Worm (Caenorhabditis elegans): ENCODE data around the gene ttr-42.

Gene ttr-42

DNA sequence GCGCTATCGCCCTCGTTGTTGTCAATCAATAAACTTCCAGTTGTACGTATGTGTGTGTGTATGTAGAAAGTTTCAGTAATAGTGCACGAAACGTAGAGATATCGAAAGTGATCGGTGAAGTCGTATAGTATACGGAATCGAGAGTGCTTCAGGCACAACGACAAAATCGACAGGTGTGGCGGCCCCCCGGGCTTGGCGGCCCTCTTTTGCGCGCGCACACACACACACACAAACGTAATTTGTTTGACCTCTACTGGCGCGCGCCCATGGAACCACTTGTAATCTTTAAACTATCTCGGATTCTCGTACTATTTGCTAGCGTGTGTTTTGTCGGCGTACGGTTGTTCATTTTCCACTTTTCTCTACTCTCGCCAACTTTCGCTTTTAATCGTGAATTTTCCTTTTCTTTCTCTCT is 14.1 kb downstream of the ttr-42 start:
- TF ChIP-seq flt-1 (GFP tag; IDR thresholded peaks at IDR 0.05) (no peak), cog-1 (tag; optimal IDR thresholded peaks at IDR 0.05) (peak; percentile 56), ztf-23 (GFP tag; IDR thresholded peaks at IDR 0.05) (0 out of 2 replicates have a peak, but pooled peaks have one; percentile 49), T22C8.4 (GFP tag; IDR thresholded peaks at IDR 0.05) (0 out of 2 replicates have a peak, but pooled peaks have one; percentile 40), ztf-29 (GFP tag; IDR thresholded peaks at IDR 0.05) (no peak), klf-2 (GFP tag; conservative IDR thresholded peaks at IDR 0.05) (no peak)

DNA sequence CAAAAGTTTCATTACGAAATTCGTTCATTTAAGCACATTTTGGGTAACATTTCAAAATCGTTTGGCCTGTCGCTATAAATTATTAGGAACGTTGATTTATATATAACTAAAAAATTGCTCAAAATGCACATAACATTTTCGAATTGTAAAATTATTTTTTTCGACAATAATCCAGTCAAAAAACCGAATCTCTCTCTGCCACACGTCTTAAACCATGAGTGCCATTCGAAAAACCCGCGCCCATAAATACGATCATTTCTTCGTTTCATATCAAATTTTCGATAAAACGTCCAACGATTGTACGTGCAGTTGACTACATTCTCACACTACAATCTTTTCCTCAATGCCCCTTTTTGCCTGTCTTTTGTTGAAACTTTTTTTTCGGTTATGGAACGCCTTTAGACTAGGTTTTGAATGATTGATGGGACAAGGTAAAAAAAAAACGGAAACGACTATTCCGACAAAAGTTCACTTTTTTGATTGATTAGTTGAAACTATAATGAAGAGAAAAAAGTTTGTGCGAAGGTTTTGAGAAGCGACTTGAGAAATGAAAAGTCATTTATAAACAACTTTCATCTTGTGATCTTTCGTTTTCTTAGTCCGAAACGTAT is 15.2 kb downstream of the ttr-42 start:
- TF ChIP-seq cog-1 (tag; optimal IDR thresholded peaks at IDR 0.05) (no peak), ztf-23 (GFP tag; IDR thresholded peaks at IDR 0.05) (no peak), klf-2 (GFP tag; conservative IDR thresholded peaks at IDR 0.05) (no peak), med-1 (GFP tag; optimal IDR thresholded peaks at IDR 0.05; ENCODE audit: insufficient read depth) (no peak), flt-1 (GFP tag; IDR thresholded peaks at IDR 0.05) (no peak), T22C8.4 (GFP tag; IDR thresholded peaks at IDR 0.05) (no peak), tab-1 (GFP tag; IDR thresholded peaks at IDR 0.05) (no peak), ztf-29 (GFP tag; IDR thresholded peaks at IDR 0.05) (no peak), ref-1 (GFP tag; conservative IDR thresholded peaks at IDR 0.05) (no peak)

DNA sequence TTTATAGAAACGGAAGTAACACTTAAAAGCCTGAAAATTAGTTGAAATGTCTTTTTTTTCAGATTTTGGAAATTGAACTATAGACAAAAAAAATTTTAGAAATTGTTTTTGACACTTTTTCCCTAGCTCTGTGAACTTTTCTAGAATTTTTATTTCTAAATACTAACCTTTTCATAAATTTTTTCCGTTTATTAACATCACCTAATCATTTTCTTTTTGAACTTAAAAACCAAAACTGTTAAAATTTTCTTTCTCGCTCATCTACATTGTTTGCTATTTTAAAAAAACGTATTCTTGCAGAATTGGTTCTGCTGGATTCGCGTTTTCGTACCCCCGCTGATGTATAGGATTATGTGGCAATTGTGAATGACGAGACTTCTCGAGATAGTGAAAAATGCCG is 16.2 kb downstream of the ttr-42 start, which contains the start of the genes nhr-40 and T03G6.7:
TSS of gene nhr-40 (plus strand) at position 301 of the 400 bp plus-strand sequence.
TSS of gene T03G6.7 (plus strand) at position 337 of the 400 bp plus-strand sequence.
- no peak for TF ChIP-seq cog-1 (tag; optimal IDR thresholded peaks at IDR 0.05)
- no peak for TF ChIP-seq ref-1 (GFP tag; conservative IDR thresholded peaks at IDR 0.05)

ce11 chrX:2595027-2595756 is 17.6 kb downstream of the ttr-42 start:
- TF ChIP-seq med-1 (GFP tag; optimal IDR thresholded peaks at IDR 0.05; ENCODE audit: insufficient read depth) (no peak), ztf-23 (GFP tag; IDR thresholded peaks at IDR 0.05) (no peak), tab-1 (GFP tag; IDR thresholded peaks at IDR 0.05) (no peak), ztf-29 (GFP tag; IDR thresholded peaks at IDR 0.05) (no peak), cog-1 (tag; optimal IDR thresholded peaks at IDR 0.05) (no peak), flt-1 (GFP tag; IDR thresholded peaks at IDR 0.05) (no peak), klf-2 (GFP tag; conservative IDR thresholded peaks at IDR 0.05) (no peak)

DNA sequence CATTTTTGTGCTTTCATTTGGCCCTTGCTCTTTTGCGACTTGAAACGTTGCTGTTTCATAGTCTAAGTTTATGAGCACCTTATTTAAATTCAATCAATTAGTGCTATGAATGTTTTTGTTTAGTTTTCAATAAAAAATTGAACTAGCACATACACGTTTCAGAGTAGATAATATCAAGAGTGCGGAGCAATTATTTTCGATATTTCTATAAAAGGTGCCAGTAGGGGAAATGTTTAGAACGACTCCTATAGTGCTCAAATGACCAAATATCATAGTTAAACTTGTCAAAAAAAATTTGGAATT is 18.2 kb downstream of the ttr-42 start:
- TF ChIP-seq klf-2 (GFP tag; conservative IDR thresholded peaks at IDR 0.05), result no peak
- no peak for TF ChIP-seq ztf-29 (GFP tag; IDR thresholded peaks at IDR 0.05)
- no peak for TF ChIP-seq T22C8.4 (GFP tag; IDR thresholded peaks at IDR 0.05)
- no peak for TF ChIP-seq ztf-23 (GFP tag; IDR thresholded peaks at IDR 0.05)
- no peak for TF ChIP-seq flt-1 (GFP tag; IDR thresholded peaks at IDR 0.05)
- no peak for TF ChIP-seq med-1 (GFP tag; optimal IDR thresholded peaks at IDR 0.05; ENCODE audit: insufficient read depth)
- no peak for TF ChIP-seq tab-1 (GFP tag; IDR thresholded peaks at IDR 0.05)
- TF ChIP-seq cog-1 (tag; optimal IDR thresholded peaks at IDR 0.05), result no peak
- TF ChIP-seq ref-1 (GFP tag; conservative IDR thresholded peaks at IDR 0.05), result no peak

- TF ChIP-seq ref-1 (GFP tag; conservative IDR thresholded peaks at IDR 0.05) (no peak), tab-1 (GFP tag; IDR thresholded peaks at IDR 0.05) (no peak), klf-2 (GFP tag; conservative IDR thresholded peaks at IDR 0.05) (no peak)
Measured at ce11 chrX:2596605-2597004, 19.1 kb downstream of the ttr-42 start.

DNA sequence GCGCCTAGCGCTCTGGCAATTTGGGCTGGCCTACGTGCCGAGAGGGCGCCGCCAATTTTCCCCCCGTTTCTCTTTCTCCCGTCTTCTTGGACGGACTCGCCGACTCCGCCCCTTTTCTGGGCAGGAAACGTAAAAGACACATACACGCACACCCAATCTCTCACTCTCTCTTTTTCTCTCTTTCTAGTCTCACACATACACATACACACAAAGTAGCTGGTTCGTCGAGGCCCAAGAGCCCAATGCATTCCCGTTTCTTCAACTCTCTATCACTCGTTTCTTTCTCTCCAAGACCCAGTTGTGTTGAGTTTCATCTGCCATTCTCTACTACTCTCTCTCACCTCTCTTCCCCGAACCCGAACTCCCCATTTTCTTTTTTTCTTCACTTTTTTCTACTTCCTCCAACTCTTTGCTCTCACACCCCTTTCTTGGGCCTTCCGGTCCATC is 21.3 kb downstream of the ttr-42 start:
- TF ChIP-seq tab-1 (GFP tag; IDR thresholded peaks at IDR 0.05) (0 out of 2 replicates have a peak, but pooled peaks have one; percentile 9), cog-1 (tag; optimal IDR thresholded peaks at IDR 0.05) (no peak)

DNA sequence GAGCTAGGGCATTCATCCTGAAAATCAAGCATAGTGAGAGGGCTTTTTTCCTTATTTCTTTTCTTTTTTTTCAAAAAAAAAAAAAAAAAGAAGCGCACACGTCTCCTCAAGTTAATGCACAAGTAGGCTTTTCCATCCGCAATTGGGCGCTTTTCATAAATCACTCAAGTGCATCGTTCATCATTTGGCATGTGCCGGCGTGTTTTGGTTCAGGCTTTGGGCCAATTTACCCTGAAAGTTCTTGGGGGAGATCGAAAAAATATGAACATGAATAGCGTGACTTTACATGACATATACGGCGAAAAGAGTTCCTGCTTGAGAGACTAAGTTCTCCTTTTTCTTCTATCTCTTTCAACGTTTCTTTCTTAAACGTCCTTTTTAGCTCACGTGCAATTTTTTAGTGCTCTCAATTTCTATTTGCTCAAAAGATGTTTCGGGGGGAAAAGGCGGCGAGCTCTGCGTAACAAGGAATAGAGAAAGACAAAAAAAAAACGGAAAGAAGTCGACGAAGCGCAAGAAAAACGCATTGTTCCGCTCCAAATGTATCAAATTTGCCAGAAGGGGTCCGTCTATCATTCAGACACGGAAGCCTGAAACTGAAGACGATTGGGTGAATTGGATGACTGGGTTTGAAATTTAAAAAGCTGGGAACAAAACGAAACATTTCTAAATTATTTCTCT is 23.6 kb downstream of the ttr-42 start:
- TF ChIP-seq ztf-29 (GFP tag; IDR thresholded peaks at IDR 0.05) (no peak), klf-2 (GFP tag; conservative IDR thresholded peaks at IDR 0.05) (no peak), ztf-23 (GFP tag; IDR thresholded peaks at IDR 0.05) (no peak), ref-1 (GFP tag; conservative IDR thresholded peaks at IDR 0.05) (no peak)

DNA sequence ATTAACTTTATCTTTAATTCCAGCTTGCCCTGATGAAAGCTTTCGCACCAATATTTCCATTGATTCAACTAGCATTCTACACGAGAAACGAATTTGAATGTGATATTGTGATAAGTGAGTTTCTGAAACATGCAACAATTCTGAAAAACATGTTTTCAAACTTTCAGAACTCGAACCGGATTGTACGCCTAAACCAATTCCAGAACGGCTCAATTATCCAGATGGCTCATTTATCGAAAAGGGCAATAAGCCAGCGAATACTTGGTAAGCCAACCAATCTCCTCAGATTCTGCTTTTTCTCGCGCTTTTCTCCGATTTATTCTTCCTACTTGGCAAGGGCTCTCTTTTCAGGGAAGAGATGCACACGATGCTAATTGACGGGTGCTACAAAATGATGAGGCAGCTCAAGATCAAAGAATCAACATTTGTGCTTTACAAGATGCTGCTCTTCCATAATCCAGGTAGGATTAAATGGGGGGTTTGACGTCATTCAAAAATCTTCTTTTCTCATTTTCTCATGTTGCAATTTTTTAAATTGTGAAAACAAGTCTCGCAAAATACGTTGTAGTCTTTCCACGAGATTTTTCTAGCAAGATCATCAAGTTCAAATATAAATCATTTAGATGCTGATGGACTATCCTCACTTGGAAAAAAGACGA is 26.9 kb downstream of the ttr-42 start:
- TF ChIP-seq ztf-29 (GFP tag; IDR thresholded peaks at IDR 0.05), result no peak
- TF ChIP-seq cog-1 (tag; optimal IDR thresholded peaks at IDR 0.05), result no peak
- TF ChIP-seq flt-1 (GFP tag; IDR thresholded peaks at IDR 0.05), result no peak
- TF ChIP-seq T22C8.4 (GFP tag; IDR thresholded peaks at IDR 0.05), result no peak
- TF ChIP-seq ref-1 (GFP tag; conservative IDR thresholded peaks at IDR 0.05), result no peak
- TF ChIP-seq ztf-23 (GFP tag; IDR thresholded peaks at IDR 0.05), result no peak
- TF ChIP-seq klf-2 (GFP tag; conservative IDR thresholded peaks at IDR 0.05), result no peak
- TF ChIP-seq tab-1 (GFP tag; IDR thresholded peaks at IDR 0.05), result no peak
- TF ChIP-seq med-1 (GFP tag; optimal IDR thresholded peaks at IDR 0.05; ENCODE audit: insufficient read depth), result no peak
